Worm (Caenorhabditis elegans) whole organism, L1 larva: ENCODE results near the gene C02H6.1.

ENCODE experiments used
- C34B4.2 ChIP-seq: sonication (generic microtip); optimal IDR thresholded peaks from 2 replicates; lab custom pipeline; 2017; ENCODE audit warnings: mild to moderate bottlenecking, missing genetic modification characterization, missing compliant biosample characterization
- ceh-63 ChIP-seq: fragments of 200-800 bp; sonication (Bioruptor generic); optimal IDR thresholded peaks from 2 replicates; lab custom pipeline; 2018; ENCODE audit warnings: mild to moderate bottlenecking, missing genetic modification characterization, missing compliant biosample characterization
- ceh-90 ChIP-seq: sonication (generic microtip); optimal IDR thresholded peaks from 2 replicates; lab custom pipeline; 2016; ENCODE audit warnings: missing genetic modification characterization, missing compliant biosample characterization
- egl-27 ChIP-seq, 2 experiments: fragments of 150-350 bp in 1 of 2; sonication (generic microtip); optimal IDR thresholded peaks; 3 replicates each; lab custom pipeline; 2017 to 2018; ENCODE audit warnings: missing biosample characterization in 2 of 2, missing genetic modification characterization in 2 of 2, missing genetic modification reagents in 2 of 2
- elt-3 ChIP-seq, 6 experiments: fragments of 150-350 bp in 1 of 6; sonication (generic microtip); optimal IDR thresholded peaks; 2 replicates each; lab custom pipeline; 2017 to 2018; ENCODE audit warnings: missing biosample characterization in 6 of 6, missing genetic modification characterization in 6 of 6, inconsistent platforms in 1 of 6
- fkh-10 ChIP-seq: sonication (generic microtip); optimal IDR thresholded peaks from 2 replicates; lab custom pipeline; 2017; ENCODE audit warnings: missing biosample characterization, missing genetic modification reagents, missing genetic modification characterization
- fkh-4 ChIP-seq: sonication (generic microtip); optimal IDR thresholded peaks from 2 replicates; lab custom pipeline; 2016; ENCODE audit warnings: missing compliant biosample characterization, missing genetic modification characterization, borderline replicate concordance
- fkh-8 ChIP-seq: sonication (generic microtip); optimal IDR thresholded peaks from 2 replicates; lab custom pipeline; 2016; ENCODE audit warnings: mild to moderate bottlenecking, missing genetic modification characterization, missing compliant biosample characterization
- grh-1 ChIP-seq: fragments of 200-800 bp; sonication (Bioruptor generic); IDR thresholded peaks from 2 replicates; pipeline ENCODE4 v1.3.6; 2022; ENCODE audit warnings: missing genetic modification reagents, missing genetic modification characterization, missing compliant biosample characterization
- hlh-17 ChIP-seq: fragments of 200-800 bp; sonication (Bioruptor generic); optimal IDR thresholded peaks from 2 replicates; lab custom pipeline; 2018; ENCODE audit warnings: missing genetic modification characterization, mild to moderate bottlenecking, missing compliant biosample characterization, moderate library complexity, borderline replicate concordance
- hlh-4 ChIP-seq: sonication (generic microtip); optimal IDR thresholded peaks from 2 replicates; lab custom pipeline; 2016; ENCODE audit warnings: mild to moderate bottlenecking, missing genetic modification characterization, missing compliant biosample characterization
- hpl-2 ChIP-seq: fragments of 150-350 bp; optimal IDR thresholded peaks from 2 replicates; lab custom pipeline; 2014; ENCODE audit warnings: missing biosample characterization, missing genetic modification reagents, missing genetic modification characterization
- irx-1 ChIP-seq: sonication (generic microtip); optimal IDR thresholded peaks from 2 replicates; lab custom pipeline; 2016; ENCODE audit warnings: missing genetic modification characterization, missing compliant biosample characterization
- isw-1 ChIP-seq: fragments of 200-800 bp; sonication (Bioruptor generic); IDR thresholded peaks from 2 replicates; pipeline ENCODE4 v1.3.6; 2022; ENCODE audit warnings: missing genetic modification characterization, missing compliant biosample characterization
- lin-15B ChIP-seq: fragments of 150-350 bp; sonication (generic microtip); optimal IDR thresholded peaks from 3 replicates; lab custom pipeline; 2014; ENCODE audit warnings: missing biosample characterization, missing genetic modification characterization
- lin-35 ChIP-seq, 2 experiments: fragments of 150-350 bp; optimal IDR thresholded peaks; 2 replicates each; lab custom pipeline; 2014; ENCODE audit warnings: missing biosample characterization in 2 of 2, missing genetic modification characterization in 2 of 2, missing genetic modification reagents in 2 of 2
- mdl-1 ChIP-seq, 2 experiments: fragments of 150-350 bp; optimal IDR thresholded peaks; 2 replicates each; lab custom pipeline; 2014 to 2017; ENCODE audit warnings: missing biosample characterization in 2 of 2, missing genetic modification characterization in 2 of 2, inconsistent platforms in 1 of 2
- nhr-11 ChIP-seq: fragments of 150-350 bp; optimal IDR thresholded peaks from 2 replicates; lab custom pipeline; 2014; ENCODE audit warnings: missing biosample characterization, missing genetic modification characterization
- nhr-12 ChIP-seq: sonication (generic microtip); optimal IDR thresholded peaks from 2 replicates; lab custom pipeline; 2017; ENCODE audit warnings: missing biosample characterization, missing genetic modification characterization
- nhr-76 ChIP-seq: sonication (generic microtip); optimal IDR thresholded peaks from 2 replicates; lab custom pipeline; 2017; ENCODE audit warnings: missing biosample characterization, missing genetic modification characterization
- nhr-77 ChIP-seq: fragments of 150-350 bp; optimal IDR thresholded peaks from 2 replicates; lab custom pipeline; 2014; ENCODE audit warnings: missing biosample characterization, missing genetic modification characterization
- nhr-84 ChIP-seq: sonication (generic microtip); optimal IDR thresholded peaks from 2 replicates; lab custom pipeline; 2017; ENCODE audit warnings: missing biosample characterization, missing genetic modification characterization
- nhr-85 ChIP-seq: sonication (generic microtip); peaks from one replicate; lab custom pipeline; 2016; ENCODE audit warnings: missing genetic modification characterization, inconsistent platforms, missing compliant biosample characterization
- nhr-90 ChIP-seq: sonication (generic microtip); optimal IDR thresholded peaks from 2 replicates; lab custom pipeline; 2016; ENCODE audit warnings: mild to moderate bottlenecking, missing genetic modification characterization, missing compliant biosample characterization; ENCODE audit not compliant: poor library complexity
- pag-3 ChIP-seq: sonication (generic microtip); optimal IDR thresholded peaks from 2 replicates; lab custom pipeline; 2017; ENCODE audit warnings: missing genetic modification characterization, mild to moderate bottlenecking, missing compliant biosample characterization, antibody characterized with exemption, borderline replicate concordance; ENCODE audit not compliant: insufficient read depth
- pqm-1 ChIP-seq: sonication (generic microtip); optimal IDR thresholded peaks from 3 replicates; lab custom pipeline; 2017; ENCODE audit warnings: missing biosample characterization, missing genetic modification characterization
- skn-1 ChIP-seq: fragments of 150-350 bp; optimal IDR thresholded peaks from 2 replicates; lab custom pipeline; 2014; ENCODE audit warnings: missing biosample characterization, missing genetic modification characterization
- unc-30 ChIP-seq: sonication (generic microtip); optimal IDR thresholded peaks from 2 replicates; lab custom pipeline; 2017; ENCODE audit warnings: missing biosample characterization, missing genetic modification characterization
- unc-62 ChIP-seq: fragments of 150-350 bp; optimal IDR thresholded peaks from 2 replicates; lab custom pipeline; 2014; ENCODE audit warnings: missing biosample characterization, missing genetic modification reagents, missing genetic modification characterization
- unc-86 ChIP-seq: sonication (generic microtip); optimal IDR thresholded peaks from 2 replicates; lab custom pipeline; 2016; ENCODE audit warnings: missing genetic modification characterization, missing compliant biosample characterization
- unc-98 ChIP-seq: fragments of 200-800 bp; sonication (Bioruptor generic); IDR thresholded peaks from 2 replicates; pipeline ENCODE4 v1.3.6; 2022; ENCODE audit warnings: missing genetic modification characterization, missing compliant biosample characterization
- vab-15 ChIP-seq: sonication (generic microtip); optimal IDR thresholded peaks from 2 replicates; lab custom pipeline; 2017; ENCODE audit warnings: missing genotype, mild to moderate bottlenecking, missing genetic modification characterization, missing compliant biosample characterization
- xbp-1 ChIP-seq: sonication (generic microtip); optimal IDR thresholded peaks from 2 replicates; lab custom pipeline; 2016; ENCODE audit warnings: missing genetic modification characterization, missing compliant biosample characterization
- zag-1 ChIP-seq: fragments of 150-350 bp; optimal IDR thresholded peaks from 2 replicates; lab custom pipeline; 2014; ENCODE audit warnings: missing biosample characterization, missing genetic modification characterization
- zip-4 ChIP-seq: fragments of 200-800 bp; sonication (Bioruptor generic); optimal IDR thresholded peaks from 2 replicates; lab custom pipeline; 2018; ENCODE audit warnings: mild to moderate bottlenecking, missing genetic modification characterization, moderate library complexity, missing compliant biosample characterization

The C02H6.1 gene

DNA sequence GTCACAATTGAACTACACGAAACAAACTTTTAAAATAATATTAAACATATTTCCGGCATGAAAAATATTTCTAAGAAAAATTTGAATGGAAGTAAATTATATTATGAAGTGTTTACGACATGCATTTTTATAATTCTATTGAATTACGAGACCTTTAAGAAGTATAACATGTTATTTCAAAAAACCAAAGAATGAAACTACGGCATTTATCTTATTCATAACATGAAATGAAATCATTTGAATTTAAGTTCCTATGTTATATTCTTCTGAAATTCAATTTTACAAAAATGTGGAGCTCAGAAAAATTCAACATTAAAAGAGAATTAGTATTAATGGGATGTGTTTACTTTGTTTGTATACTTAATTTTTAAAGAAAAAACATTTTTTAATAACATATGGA is 41.3 kb upstream of the C02H6.1 start, which contains the start of gene srw-71:
Gene srw-71 (minus strand): TSS at position 101 of the 400 bp plus-strand sequence.
- TF ChIP-seq fkh-8 (tag; lab: Kevin White, UChicago) = peak; percentile 33
- TF ChIP-seq unc-86 = no peak
- TF ChIP-seq skn-1 (tag; lab: Kevin White, UChicago) = no peak
- TF ChIP-seq nhr-11 (tag; lab: Kevin White, UChicago) = peak; percentile 30
- TF ChIP-seq nhr-77 (tag; lab: Kevin White, UChicago) = no peak
- TF ChIP-seq pag-3 (tag; lab: Kevin White, UChicago) = no peak

DNA sequence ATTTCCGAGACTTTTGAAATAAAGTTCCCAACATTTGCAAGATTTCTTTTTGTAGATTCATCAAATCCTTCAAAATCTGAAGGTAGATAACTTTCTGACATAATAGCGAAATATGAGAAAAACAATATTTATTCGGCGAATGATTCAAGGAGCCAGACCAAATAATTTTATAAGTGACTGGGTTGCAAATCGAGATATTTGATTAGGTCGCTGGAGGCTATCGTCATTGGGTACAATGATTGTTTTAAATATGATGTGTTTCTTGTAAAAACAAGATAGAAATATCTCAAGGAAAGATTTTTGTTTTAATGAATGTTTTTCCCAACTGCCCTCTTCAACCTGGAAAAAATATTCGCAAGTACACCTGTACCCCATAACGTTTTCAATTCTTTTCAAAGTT is 39.2 kb upstream of the C02H6.1 start, which contains the start of gene srw-69:
Gene srw-69 (minus strand): TSS at position 101 of the 400 bp plus-strand sequence.
- no peak for TF ChIP-seq C34B4.2 (tag; lab: Kevin White, UChicago)
- TF ChIP-seq lin-15B (tag; lab: Kevin White, UChicago) = no peak
- TF ChIP-seq unc-62 (GFP tag; lab: Kevin White, UChicago) = no peak
- TF ChIP-seq nhr-84 (tag; lab: Kevin White, UChicago) = no peak
- no peak for TF ChIP-seq isw-1
- no peak for TF ChIP-seq nhr-11 (tag; lab: Kevin White, UChicago)
- TF ChIP-seq unc-86 = no peak
- TF ChIP-seq pqm-1 (tag; lab: Kevin White, UChicago) = no peak
- no peak for TF ChIP-seq pag-3 (tag; lab: Kevin White, UChicago)
- no peak for TF ChIP-seq hpl-2 (GFP tag; lab: Kevin White, UChicago)

DNA sequence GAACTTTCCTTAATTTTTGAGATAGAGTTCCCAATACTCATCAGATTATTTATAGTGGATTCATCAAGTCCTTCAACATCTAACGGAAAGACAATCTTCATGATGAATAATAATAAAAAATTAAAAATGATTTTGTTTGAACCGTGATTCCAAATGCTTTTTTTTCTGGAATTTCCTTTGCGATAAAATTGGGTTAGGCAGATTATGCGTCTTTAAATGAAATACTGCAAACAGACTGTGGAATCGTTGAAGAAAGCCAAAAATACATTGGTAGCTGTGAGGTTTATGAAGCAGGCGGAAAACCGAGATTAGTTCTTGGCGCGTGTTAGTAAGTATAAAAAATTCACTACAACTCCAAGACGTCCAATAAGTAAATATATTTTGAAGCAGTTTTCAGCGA is 36.9 kb upstream of the C02H6.1 start, which contains the start of gene srw-68:
Gene srw-68 (minus strand): TSS at position 101 of the 400 bp plus-strand sequence.
- no peak for TF ChIP-seq vab-15 (tag; lab: Kevin White, UChicago)
- no peak for TF ChIP-seq unc-98 (GFP tag; lab: Robert Waterston, UW)
- TF ChIP-seq nhr-90 (tag; lab: Kevin White, UChicago) = no peak
- TF ChIP-seq nhr-85 (tag; lab: Kevin White, UChicago) = no peak
- no peak for TF ChIP-seq unc-30 (tag; lab: Kevin White, UChicago)
- TF ChIP-seq skn-1 (tag; lab: Kevin White, UChicago) = no peak
- TF ChIP-seq lin-35 (GFP tag; optimal IDR thresholded peaks at IDR 0.05; lab: Kevin White, UChicago) = no peak

DNA sequence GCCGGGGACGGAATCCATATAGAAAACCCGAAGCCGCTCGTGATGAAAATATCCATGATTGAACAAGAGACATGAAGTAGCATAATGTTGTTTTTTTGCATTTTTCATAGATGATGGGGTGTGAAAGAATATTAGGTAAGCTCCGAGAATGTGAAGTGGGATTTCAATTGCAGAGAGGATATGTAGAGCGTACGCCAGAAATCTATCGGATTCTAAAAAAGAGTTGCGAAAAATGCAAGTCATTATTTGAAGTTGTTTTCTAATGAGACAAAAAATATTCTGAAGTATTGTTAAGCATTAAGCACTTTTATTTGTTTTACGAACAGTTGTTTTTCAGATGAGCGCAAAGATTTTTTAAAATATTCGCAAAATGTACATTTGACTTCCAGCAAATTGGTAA is 34.7 kb upstream of the C02H6.1 start, which contains the start of gene F18E3.10:
Gene F18E3.10 (minus strand): TSS at position 101 of the 400 bp plus-strand sequence.
- no peak for TF ChIP-seq fkh-10 (GFP tag; lab: Kevin White, UChicago)
- TF ChIP-seq unc-86 = no peak
- TF ChIP-seq hlh-17 (GFP tag; lab: Kevin White, UChicago) = no peak
- TF ChIP-seq nhr-12 (tag; lab: Kevin White, UChicago) = no peak
- TF ChIP-seq elt-3 (tag; optimal IDR thresholded peaks at IDR 0.05; lab: Kevin White, UChicago) = no peak
- no peak for TF ChIP-seq hlh-4 (tag; lab: Kevin White, UChicago)
- no peak for TF ChIP-seq nhr-76 (tag; lab: Kevin White, UChicago)
- TF ChIP-seq ceh-63 = no peak

DNA sequence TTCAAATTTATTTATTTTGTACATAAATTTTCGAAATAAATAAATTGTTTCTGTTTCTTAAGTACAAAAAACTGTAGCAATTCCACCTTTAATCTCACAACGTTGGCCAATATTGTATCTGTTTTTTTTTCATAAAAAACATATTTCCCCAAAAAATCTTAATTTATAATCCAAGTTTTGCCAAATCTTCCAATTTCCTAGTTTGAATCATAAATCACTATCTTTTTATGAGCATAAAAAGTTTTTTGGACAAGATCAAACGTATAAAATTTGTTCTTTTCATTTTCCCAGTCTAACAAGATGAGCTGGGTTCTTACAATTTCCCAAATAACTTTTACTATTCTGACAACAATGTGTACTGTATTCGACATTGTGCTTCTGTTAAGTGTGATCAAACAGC is 30.5 kb upstream of the C02H6.1 start, which contains the start of gene srxa-4:
Gene srxa-4 (plus strand): TSS at position 301 of the 400 bp plus-strand sequence.
- TF ChIP-seq zag-1 (no peak), hpl-2 (GFP tag; lab: Kevin White, UChicago) (no peak), irx-1 (tag; lab: Kevin White, UChicago) (no peak), unc-86 (no peak), fkh-4 (no peak), nhr-84 (tag; lab: Kevin White, UChicago) (no peak), zip-4 (GFP tag; lab: Kevin White, UChicago) (no peak), mdl-1 (tag; optimal IDR thresholded peaks at IDR 0.05; lab: Kevin White, UChicago) (no peak), xbp-1 (tag; lab: Kevin White, UChicago) (no peak), grh-1 (GFP tag; lab: Robert Waterston, UW) (no peak), ceh-90 (tag; lab: Kevin White, UChicago) (no peak), C34B4.2 (tag; lab: Kevin White, UChicago) (no peak), egl-27 (tag; optimal IDR thresholded peaks at IDR 0.05; lab: Kevin White, UChicago) (no peak)
